Fruit fly (Drosophila melanogaster) whole organism, embryonic: ENCODE results near the gene morgue.

Experiments used
- Atf3 ChIP-seq: fragments of 200-800 bp; sonication (Bioruptor generic); optimal IDR thresholded peaks from 3 replicates; lab custom pipeline; 2016; ENCODE audit warnings: missing biosample characterization, missing genetic modification characterization
- Awh ChIP-seq: fragments of 200-800 bp; sonication (Bioruptor generic); IDR thresholded peaks from 2 replicates; pipeline ENCODE4, ENCODE4 v1.3.6; 2022; ENCODE audit warnings: missing biosample characterization, missing genetic modification characterization
- Blimp-1 ChIP-seq: fragments of 200-800 bp; sonication (Bioruptor generic); optimal IDR thresholded peaks from 3 replicates; lab custom pipeline; 2018; ENCODE audit warnings: missing biosample characterization, missing genetic modification characterization, mild to moderate bottlenecking, moderate library complexity, missing genetic modification reagents
- CG10321 ChIP-seq: fragments of 200-800 bp; sonication (Bioruptor generic); IDR thresholded peaks from 2 replicates; pipeline ENCODE4 v1.3.6; 2022; ENCODE audit warnings: missing biosample characterization, missing genetic modification characterization
- CG10979 ChIP-seq: fragments of 200-800 bp; sonication (Bioruptor generic); optimal IDR thresholded peaks from 2 replicates; lab custom pipeline; 2018; ENCODE audit warnings: missing biosample characterization, mild to moderate bottlenecking, missing genetic modification characterization, moderate library complexity
- CG11247 ChIP-seq: fragments of 200-800 bp; sonication (Bioruptor generic); IDR thresholded peaks from 2 replicates; pipeline ENCODE4 v1.3.6; 2022; ENCODE audit warnings: missing biosample characterization, missing genetic modification characterization
- CG13287 ChIP-seq: fragments of 200-800 bp; sonication (Bioruptor generic); IDR thresholded peaks from 2 replicates; pipeline ENCODE4 v1.3.6; 2022; ENCODE audit warnings: missing biosample characterization, missing genetic modification characterization; ENCODE audit not compliant: partially characterized antibody
- CG14441 ChIP-seq: fragments of 200-800 bp; sonication (Bioruptor generic); IDR thresholded peaks from 2 replicates; pipeline ENCODE4 v1.3.6; 2022; ENCODE audit warnings: missing biosample characterization, missing genetic modification characterization
- CG14667 ChIP-seq: fragments of 200-800 bp; sonication (Bioruptor generic); IDR thresholded peaks from 2 replicates; pipeline ENCODE4 v1.3.6; 2022; ENCODE audit warnings: missing biosample characterization, missing genetic modification characterization
- CG17328 ChIP-seq: fragments of 200-800 bp; sonication (Bioruptor generic); IDR thresholded peaks from 2 replicates; pipeline ENCODE4 v1.3.6; 2022; ENCODE audit warnings: missing biosample characterization, missing genetic modification characterization
- CG17612 ChIP-seq: fragments of 200-800 bp; sonication (Bioruptor generic); IDR thresholded peaks from 2 replicates; pipeline ENCODE4 v1.3.6; 2022; ENCODE audit warnings: missing biosample characterization, missing genetic modification characterization
- CG30020 ChIP-seq: fragments of 200-800 bp; optimal IDR thresholded peaks from 2 replicates; lab custom pipeline; 2019; ENCODE audit warnings: missing biosample characterization, mild to moderate bottlenecking, missing genetic modification characterization, moderate library complexity
- CG31365 ChIP-seq: fragments of 200-800 bp; sonication (Bioruptor generic); optimal IDR thresholded peaks from 2 replicates; lab custom pipeline; 2018; ENCODE audit warnings: missing biosample characterization, mild to moderate bottlenecking, missing genetic modification characterization
- CG32532 ChIP-seq: fragments of 200-800 bp; sonication (Bioruptor generic); IDR thresholded peaks from 2 replicates; pipeline ENCODE4 v1.3.6; 2022; ENCODE audit warnings: missing biosample characterization, missing genetic modification characterization
- CG9727 ChIP-seq: fragments of 200-800 bp; sonication (Bioruptor generic); optimal IDR thresholded peaks from 3 replicates; lab custom pipeline; 2017; ENCODE audit warnings: missing biosample characterization, mild to moderate bottlenecking, missing genetic modification characterization
- CG9932 ChIP-seq: fragments of 200-800 bp; sonication (Bioruptor generic); IDR thresholded peaks from 2 replicates; pipeline ENCODE4 v1.3.6; 2022; ENCODE audit warnings: missing biosample characterization, missing genetic modification characterization
- D ChIP-seq, 2 experiments: fragments of 200-800 bp in 1 of 2; fragments of >200 bp in 1 of 2; sonication (Bioruptor generic) in 1 of 2; optimal IDR thresholded peaks; 2 replicates in 1 of 2; 3 replicates in 1 of 2; lab custom pipeline; 2017; ENCODE audit warnings: mild to moderate bottlenecking in 1 of 2, missing biosample characterization in 1 of 2, missing genetic modification characterization in 1 of 2, missing genetic modification reagents in 1 of 2
- Dip2 ChIP-seq: fragments of 200-800 bp; sonication (Bioruptor generic); IDR thresholded peaks from 2 replicates; pipeline ENCODE4 v1.3.6; 2022; ENCODE audit warnings: missing biosample characterization, missing genetic modification characterization
- Ets65A ChIP-seq: fragments of 200-800 bp; sonication (Bioruptor generic); peaks from one replicate; lab custom pipeline; 2016; ENCODE audit warnings: missing biosample characterization, missing genetic modification characterization
- Lhr ChIP-seq: fragments of 200-800 bp; sonication (Bioruptor generic); optimal IDR thresholded peaks from 3 replicates; lab custom pipeline; 2017; ENCODE audit warnings: mild to moderate bottlenecking, missing biosample characterization, missing genetic modification reagents, missing genetic modification characterization
- Lim3 ChIP-seq: fragments of 200-800 bp; sonication (Bioruptor generic); IDR thresholded peaks from 2 replicates; pipeline ENCODE4 v1.3.6; 2022; ENCODE audit warnings: missing biosample characterization, missing genetic modification characterization
- Lpt ChIP-seq: fragments of >200 bp; optimal IDR thresholded peaks from 2 replicates; lab custom pipeline; 2018; ENCODE audit warnings: missing biosample characterization, missing genetic modification characterization
- Med ChIP-seq: fragments of 200-800 bp; sonication (Bioruptor generic); peaks from one replicate; lab custom pipeline; 2016; ENCODE audit warnings: missing biosample characterization, missing genetic modification characterization, mild to moderate bottlenecking, inconsistent platforms, moderate library complexity
- Oaz ChIP-seq: fragments of 200-800 bp; sonication (Bioruptor generic); IDR thresholded peaks from 2 replicates; pipeline ENCODE4 v1.3.6; 2022; ENCODE audit warnings: missing biosample characterization, missing genetic modification characterization
- Ptx1 ChIP-seq: fragments of 200-800 bp; sonication (Bioruptor generic); IDR thresholded peaks from 2 replicates; pipeline ENCODE4 v1.3.6; 2022; ENCODE audit warnings: missing biosample characterization, missing genetic modification characterization
- ara ChIP-seq: fragments of 200-800 bp; sonication (Bioruptor generic); IDR thresholded peaks from 2 replicates; pipeline ENCODE4 v1.3.6; 2022; ENCODE audit warnings: missing biosample characterization, missing genetic modification characterization
- ase ChIP-seq: fragments of 200-800 bp; sonication (Bioruptor generic); IDR thresholded peaks from 3 replicates; pipeline ENCODE4 v1.3.6; 2022; ENCODE audit warnings: missing biosample characterization, missing genetic modification characterization
- bcd ChIP-seq: fragments of 200-800 bp; sonication (Bioruptor generic); optimal IDR thresholded peaks from 2 replicates; lab custom pipeline; 2017; ENCODE audit warnings: missing biosample characterization, mild to moderate bottlenecking, missing genetic modification characterization
- chif ChIP-seq, 2 experiments: fragments of 200-800 bp; sonication (Bioruptor generic); optimal IDR thresholded peaks; 3 replicates each; lab custom pipeline; 2016; ENCODE audit warnings: missing biosample characterization in 2 of 2, missing genetic modification characterization in 2 of 2
- chn ChIP-seq: fragments of 200-800 bp; sonication (Bioruptor generic); optimal IDR thresholded peaks from 2 replicates; lab custom pipeline; 2016; ENCODE audit warnings: missing biosample characterization, missing genetic modification characterization
- corto ChIP-seq: fragments of 200-800 bp; sonication (Bioruptor generic); optimal IDR thresholded peaks from 2 replicates; lab custom pipeline; 2016; ENCODE audit warnings: missing biosample characterization, mild to moderate bottlenecking, missing genetic modification characterization, moderate library complexity
- dimm ChIP-seq: fragments of 200-800 bp; sonication (Bioruptor generic); IDR thresholded peaks from 2 replicates; pipeline ENCODE4 v1.3.6; 2022; ENCODE audit warnings: missing biosample characterization, missing genetic modification characterization
- dpn ChIP-seq, 2 experiments: fragments of 200-800 bp; sonication (Bioruptor generic); optimal IDR thresholded peaks; 3 replicates each; lab custom pipeline; 2016; ENCODE audit warnings: missing biosample characterization in 2 of 2, missing genetic modification characterization in 2 of 2
- gsb-n ChIP-seq: fragments of 200-800 bp; sonication (Bioruptor generic); optimal IDR thresholded peaks from 3 replicates; lab custom pipeline; 2018; ENCODE audit warnings: missing biosample characterization, mild to moderate bottlenecking, missing genetic modification characterization
- ind ChIP-seq: fragments of 200-800 bp; sonication (Bioruptor generic); optimal IDR thresholded peaks from 3 replicates; lab custom pipeline; 2016; ENCODE audit warnings: missing biosample characterization, missing genetic modification characterization
- kah ChIP-seq: fragments of 200-800 bp; sonication (Bioruptor generic); optimal IDR thresholded peaks from 2 replicates; lab custom pipeline; 2018; ENCODE audit warnings: missing biosample characterization, mild to moderate bottlenecking, missing genetic modification characterization
- lab ChIP-seq: fragments of 200-800 bp; sonication (Bioruptor generic); optimal IDR thresholded peaks from 3 replicates; lab custom pipeline; 2017; ENCODE audit warnings: missing biosample characterization, missing genetic modification characterization, mild to moderate bottlenecking, moderate library complexity, missing genetic modification reagents
- lmd ChIP-seq: fragments of 200-800 bp; sonication (Bioruptor generic); IDR thresholded peaks from 2 replicates; pipeline ENCODE4 v1.3.6; 2022; ENCODE audit warnings: missing biosample characterization, missing genetic modification characterization
- lov ChIP-seq, 2 experiments: fragments of 200-800 bp in 1 of 2; fragments of >200 bp in 1 of 2; sonication (Bioruptor generic) in 1 of 2; IDR thresholded peaks in 1 of 2; optimal IDR thresholded peaks in 1 of 2; 2 replicates in 1 of 2; 3 replicates in 1 of 2; pipeline versions ENCODE4 v1.3.6 to Lab custom; 2017 to 2022; ENCODE audit warnings: missing biosample characterization in 1 of 2, missing genetic modification characterization in 1 of 2
- otp ChIP-seq: fragments of 200-800 bp; sonication (Bioruptor generic); IDR thresholded peaks from 3 replicates; pipeline ENCODE4, ENCODE4 v1.3.6; 2022; ENCODE audit warnings: missing biosample characterization, missing genetic modification characterization
- phol ChIP-seq: fragments of 200-800 bp; sonication (Bioruptor generic); optimal IDR thresholded peaks from 3 replicates; lab custom pipeline; 2018; ENCODE audit warnings: missing biosample characterization, mild to moderate bottlenecking, missing genetic modification characterization, moderate library complexity
- pita ChIP-seq: fragments of 200-800 bp; sonication (Bioruptor generic); optimal IDR thresholded peaks from 2 replicates; lab custom pipeline; 2017; ENCODE audit warnings: missing biosample characterization, mild to moderate bottlenecking, missing genetic modification characterization
- sens ChIP-seq: fragments of 200-800 bp; sonication (Bioruptor generic); peaks from one replicate; lab custom pipeline; 2016; ENCODE audit warnings: missing biosample characterization, missing genetic modification characterization
- slbo ChIP-seq: fragments of 200-800 bp; sonication (Bioruptor generic); IDR thresholded peaks from 2 replicates; pipeline ENCODE4 v1.3.6; 2022; ENCODE audit warnings: missing biosample characterization, missing genetic modification characterization
- ssp ChIP-seq: fragments of 200-800 bp; sonication (Bioruptor generic); IDR thresholded peaks from 2 replicates; pipeline ENCODE4 v1.3.6; 2022; ENCODE audit warnings: missing biosample characterization, missing genetic modification characterization
- stc ChIP-seq: fragments of 200-800 bp; sonication (Bioruptor generic); IDR thresholded peaks from 2 replicates; pipeline ENCODE4 v1.3.6; 2022; ENCODE audit warnings: missing biosample characterization, missing genetic modification characterization
- ttk ChIP-seq: fragments of 200-800 bp; sonication (Bioruptor generic); IDR thresholded peaks from 2 replicates; pipeline ENCODE4 v2.1.2; 2022; ENCODE audit warnings: missing biosample characterization, missing genetic modification characterization
- wor ChIP-seq: fragments of 200-800 bp; sonication (Bioruptor generic); IDR thresholded peaks from 2 replicates; pipeline ENCODE4 v1.3.6; 2022; ENCODE audit warnings: missing biosample characterization, missing genetic modification characterization
- zfh1 ChIP-seq: fragments of 200-800 bp; sonication (Bioruptor generic); IDR thresholded peaks from 3 replicates; pipeline ENCODE4 v1.3.6; 2022; ENCODE audit warnings: missing biosample characterization, missing genetic modification characterization

The morgue gene

DNA sequence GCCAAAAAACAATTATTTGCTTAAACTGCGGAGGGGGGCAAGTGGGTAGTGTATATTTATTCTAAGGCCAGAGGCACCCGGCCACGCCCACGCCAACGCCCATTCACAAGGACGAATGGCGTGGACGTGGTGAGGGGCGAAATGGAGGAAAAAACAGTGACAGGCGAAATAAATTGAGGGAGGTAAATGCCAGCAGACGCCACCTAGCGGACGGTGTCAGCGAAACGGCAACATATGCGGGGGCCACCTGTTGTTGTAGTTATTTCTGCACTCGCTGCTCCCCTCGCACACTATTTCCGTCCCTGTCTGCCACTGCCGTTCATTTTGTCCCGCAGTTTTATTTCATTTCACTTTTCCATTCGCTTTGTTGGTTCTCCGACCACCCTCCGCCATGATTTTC lies 26.5 kb downstream of the morgue start:
- TF ChIP-seq wor (GFP tag; lab: Robert Waterston, UW) (no peak), Med (GFP tag; lab: Kevin White, UChicago) (peak; percentile 52), stc (GFP tag; lab: Robert Waterston, UW) (peak; percentile 53), dpn (GFP tag; optimal IDR thresholded peaks at IDR 0.05; lab: Kevin White, UChicago) (peak in 1 of 2 experiments; percentile 4), ssp (GFP tag; lab: Robert Waterston, UW) (0 out of 2 replicates have a peak, but pooled peaks have one; percentile 22), Ptx1 (GFP tag; lab: Robert Waterston, UW) (peak; percentile 39; the same call in 1 of the 2 replicates), CG31365 (no peak), lab (peak; percentile 18), CG17612 (GFP tag; lab: Robert Waterston, UW) (peak; percentile 65; the same call in 1 of the 2 replicates), CG13287 (GFP tag; lab: Robert Waterston, UW) (no peak), chif (GFP tag; optimal IDR thresholded peaks at IDR 0.05; lab: Kevin White, UChicago) (no peak), CG10979 (tag; lab: Kevin White, UChicago) (peak; percentile 96), lov (optimal IDR thresholded peaks at IDR 0.05; lab: Kevin White, UChicago) (no peak), lov (GFP tag; IDR thresholded peaks at IDR 0.05; lab: Robert Waterston, UW) (0 out of 3 replicates have a peak, but pooled peaks have one; percentile 51), corto (no peak), CG11247 (peak; percentile 44; the same call in 1 of the 2 replicates), CG30020 (tag; lab: Kevin White, UChicago) (no peak), ase (GFP tag; lab: Robert Waterston, UW) (peak; percentile 45; the same call in 1 of the 3 replicates), chn (GFP tag; lab: Kevin White, UChicago) (no peak), CG9932 (GFP tag; lab: Robert Waterston, UW) (0 out of 2 replicates have a peak, but pooled peaks have one; percentile 16), CG14441 (GFP tag; lab: Robert Waterston, UW) (peak; percentile 42; the same call in 1 of the 2 replicates), Lim3 (GFP tag; lab: Robert Waterston, UW) (0 out of 2 replicates have a peak, but pooled peaks have one; percentile 17), phol (tag; lab: Kevin White, UChicago) (no peak), CG10321 (GFP tag; lab: Robert Waterston, UW) (0 out of 2 replicates have a peak, but pooled peaks have one; percentile 12), D (optimal IDR thresholded peaks at IDR 0.05; lab: Kevin White, UChicago) (no peak), D (GFP tag; optimal IDR thresholded peaks at IDR 0.05; lab: Kevin White, UChicago) (peak; percentile 15), Oaz (GFP tag; lab: Robert Waterston, UW) (0 out of 2 replicates have a peak, but pooled peaks have one; percentile 27), otp (GFP tag; lab: Robert Waterston, UW) (0 out of 3 replicates have a peak, but pooled peaks have one; percentile 42), Lhr (GFP tag; lab: Kevin White, UChicago) (no peak), Atf3 (GFP tag; lab: Kevin White, UChicago) (no peak), slbo (GFP tag; lab: Robert Waterston, UW) (peak; percentile 27; the same call in 1 of the 2 replicates), dimm (GFP tag; lab: Robert Waterston, UW) (0 out of 2 replicates have a peak, but pooled peaks have one; percentile 33), Ets65A (GFP tag; lab: Kevin White, UChicago) (peak; percentile 78), Lpt (GFP tag; lab: Kevin White, UChicago) (no peak), ttk (GFP tag; lab: Robert Waterston, UW) (0 out of 2 replicates have a peak, but pooled peaks have one; percentile 38), zfh1 (GFP tag; lab: Robert Waterston, UW) (0 out of 3 replicates have a peak, but pooled peaks have one; percentile 16), ara (GFP tag; lab: Robert Waterston, UW) (peak; percentile 33; the same call in 1 of the 2 replicates), bcd (peak; percentile 19), Awh (GFP tag; lab: Robert Waterston, UW) (0 out of 2 replicates have a peak, but pooled peaks have one; percentile 20), pita (GFP tag; lab: Kevin White, UChicago) (no peak), CG9727 (GFP tag; lab: Kevin White, UChicago) (no peak), gsb-n (tag; lab: Kevin White, UChicago) (no peak), ind (GFP tag; lab: Kevin White, UChicago) (peak; percentile 32), kah (GFP tag; lab: Kevin White, UChicago) (peak; percentile 94), CG17328 (GFP tag; lab: Robert Waterston, UW) (0 out of 2 replicates have a peak, but pooled peaks have one; percentile 12), CG32532 (GFP tag; lab: Robert Waterston, UW) (peak; percentile 45; the same call in 1 of the 2 replicates), lmd (peak; percentile 53), Blimp-1 (GFP tag; lab: Kevin White, UChicago) (peak; percentile 11), CG14667 (GFP tag; lab: Robert Waterston, UW) (peak; percentile 32; the same call in 1 of the 2 replicates), sens (GFP tag; lab: Kevin White, UChicago) (peak; percentile 54), Dip2 (GFP tag; lab: Robert Waterston, UW) (peak; percentile 91)
